Worm (Caenorhabditis elegans) whole organism, L4 larva: ENCODE measurements around the gene kqt-2.
A peak's percentile ranks its signal among the peaks of the same experiment; 100 is the strongest.

Source experiments
- F10B5.3 ChIP-seq: sonication (generic microtip); optimal IDR thresholded peaks from 2 replicates; lab custom pipeline; 2016; ENCODE audit warnings: mild to moderate bottlenecking, missing genetic modification characterization, missing compliant biosample characterization
- F37D6.2 ChIP-seq: sonication (generic microtip); optimal IDR thresholded peaks from 2 replicates; lab custom pipeline; 2016; ENCODE audit warnings: mild to moderate bottlenecking, missing genetic modification characterization, missing compliant biosample characterization
- F49E8.2 ChIP-seq: sonication (generic microtip); optimal IDR thresholded peaks from 2 replicates; lab custom pipeline; 2016; ENCODE audit warnings: missing compliant biosample characterization, mild to moderate bottlenecking, missing genetic modification characterization, borderline replicate concordance
- R02D3.7 ChIP-seq: fragments of 150-350 bp; sonication (generic microtip); optimal IDR thresholded peaks from 3 replicates; lab custom pipeline; 2014; ENCODE audit warnings: missing biosample characterization, missing genetic modification characterization
- Y105C5A.15 ChIP-seq: fragments of 200-800 bp; sonication (Bioruptor generic); IDR thresholded peaks from 2 replicates; pipeline ENCODE4 v1.3.6; 2022; ENCODE audit warnings: missing genetic modification characterization, missing compliant biosample characterization
- ZK546.5 ChIP-seq, 2 experiments: sonication (generic microtip); optimal IDR thresholded peaks; 2 replicates each; lab custom pipeline; 2017; ENCODE audit warnings: missing biosample characterization in 2 of 2, missing genetic modification characterization in 2 of 2
- aha-1 ChIP-seq: fragments of 150-350 bp; peaks from one replicate; lab custom pipeline; 2014; ENCODE audit warnings: missing biosample characterization, missing genetic modification characterization
- aly-2 ChIP-seq: sonication (generic microtip); optimal IDR thresholded peaks from 2 replicates; lab custom pipeline; 2018; ENCODE audit warnings: missing biosample characterization, missing genetic modification characterization
- ceh-20 ChIP-seq: fragments of 200-800 bp; sonication (Bioruptor generic); IDR thresholded peaks from 2 replicates; pipeline ENCODE4 v1.3.6; 2022; ENCODE audit warnings: missing genetic modification reagents, missing genetic modification characterization, missing compliant biosample characterization
- ceh-44 ChIP-seq: fragments of 200-800 bp; sonication (Bioruptor generic); IDR thresholded peaks from 2 replicates; pipeline ENCODE4 v1.3.6; 2022; ENCODE audit warnings: missing genetic modification reagents, missing genetic modification characterization, missing compliant biosample characterization
- cey-2 ChIP-seq: sonication (generic microtip); optimal IDR thresholded peaks from 3 replicates; lab custom pipeline; 2017; ENCODE audit warnings: missing genetic modification characterization, mild to moderate bottlenecking, missing compliant biosample characterization, antibody characterized with exemption, borderline replicate concordance; ENCODE audit not compliant: insufficient read depth
- daf-16 ChIP-seq, 3 experiments: sonication (generic microtip); optimal IDR thresholded peaks; 2 replicates each; lab custom pipeline; 2016 to 2017; ENCODE audit warnings: missing genetic modification characterization in 3 of 3, missing genetic modification reagents in 3 of 3, mild to moderate bottlenecking in 2 of 3, missing compliant biosample characterization in 2 of 3, missing biosample characterization in 1 of 3, moderate library complexity in 1 of 3
- duxl-1 ChIP-seq: sonication (generic microtip); optimal IDR thresholded peaks from 2 replicates; lab custom pipeline; 2016; ENCODE audit warnings: mild to moderate bottlenecking, missing genetic modification characterization, moderate library complexity, missing compliant biosample characterization; ENCODE audit not compliant: poor library complexity
- dve-1 ChIP-seq: sonication (generic microtip); optimal IDR thresholded peaks from 2 replicates; lab custom pipeline; 2017; ENCODE audit warnings: antibody characterized with exemption, mild to moderate bottlenecking, missing genetic modification characterization, missing compliant biosample characterization; ENCODE audit not compliant: insufficient read depth
- fkh-10 ChIP-seq: fragments of 150-350 bp; optimal IDR thresholded peaks from 2 replicates; lab custom pipeline; 2014; ENCODE audit warnings: missing biosample characterization, missing genetic modification reagents, missing genetic modification characterization
- hlh-30 ChIP-seq: sonication (generic microtip); optimal IDR thresholded peaks from 2 replicates; lab custom pipeline; 2017; ENCODE audit warnings: antibody characterized with exemption, mild to moderate bottlenecking, missing genetic modification characterization, missing compliant biosample characterization; ENCODE audit not compliant: insufficient read depth
- hmg-1.1 ChIP-seq: fragments of 200-800 bp; sonication (Bioruptor generic); IDR thresholded peaks from 2 replicates; pipeline ENCODE4 v1.3.6; 2022; ENCODE audit warnings: missing genetic modification reagents, missing genetic modification characterization, missing compliant biosample characterization
- lin-38 ChIP-seq: fragments of 200-800 bp; sonication (Bioruptor generic); IDR thresholded peaks from 2 replicates; pipeline ENCODE4 v1.3.6; 2022; ENCODE audit warnings: missing genetic modification reagents, missing genetic modification characterization, missing compliant biosample characterization
- mdl-1 ChIP-seq, 2 experiments: fragments of 150-350 bp in 1 of 2; sonication (generic microtip) in 1 of 2; optimal IDR thresholded peaks; 2 replicates each; lab custom pipeline; 2014 to 2017; ENCODE audit warnings: missing biosample characterization in 2 of 2, missing genetic modification characterization in 2 of 2
- mdt-29 ChIP-seq: fragments of 200-800 bp; sonication (Bioruptor generic); IDR thresholded peaks from 2 replicates; pipeline ENCODE4 v1.3.6; 2022; ENCODE audit warnings: missing genetic modification reagents, missing genetic modification characterization, missing compliant biosample characterization
- mep-1 ChIP-seq: fragments of 150-350 bp; sonication (generic microtip); optimal IDR thresholded peaks from 3 replicates; lab custom pipeline; 2014; ENCODE audit warnings: missing biosample characterization, missing genetic modification characterization
- mes-2 ChIP-seq: sonication (generic microtip); optimal IDR thresholded peaks from 2 replicates; lab custom pipeline; 2016; ENCODE audit warnings: missing genotype, mild to moderate bottlenecking, missing genetic modification characterization, missing compliant biosample characterization; ENCODE audit not compliant: poor library complexity, severe bottlenecking
- mxl-3 ChIP-seq: fragments of 200-800 bp; sonication (Bioruptor generic); optimal IDR thresholded peaks from 2 replicates; lab custom pipeline; 2018; ENCODE audit warnings: mild to moderate bottlenecking, missing genetic modification characterization, missing compliant biosample characterization
- nhr-10 ChIP-seq: fragments of 150-350 bp; optimal IDR thresholded peaks from 2 replicates; lab custom pipeline; 2014; ENCODE audit warnings: missing biosample characterization, missing genetic modification characterization
- nhr-11 ChIP-seq: fragments of 150-350 bp; optimal IDR thresholded peaks from 2 replicates; lab custom pipeline; 2014; ENCODE audit warnings: missing biosample characterization, missing genetic modification characterization
- nhr-237 ChIP-seq: sonication (generic microtip); optimal IDR thresholded peaks from 2 replicates; lab custom pipeline; 2017; ENCODE audit warnings: missing biosample characterization, missing genetic modification characterization
- nhr-42 ChIP-seq: fragments of 200-800 bp; sonication (Bioruptor generic); IDR thresholded peaks from 2 replicates; pipeline ENCODE4 v1.3.6; 2022; ENCODE audit warnings: missing genetic modification characterization, missing compliant biosample characterization
- nhr-6 ChIP-seq: fragments of 150-350 bp; optimal IDR thresholded peaks from 2 replicates; lab custom pipeline; 2014; ENCODE audit warnings: missing biosample characterization, missing genetic modification characterization
- nhr-76 ChIP-seq: fragments of 150-350 bp; optimal IDR thresholded peaks from 2 replicates; lab custom pipeline; 2014; ENCODE audit warnings: missing biosample characterization, missing genetic modification characterization
- nhr-77 ChIP-seq: fragments of 150-350 bp; optimal IDR thresholded peaks from 2 replicates; lab custom pipeline; 2014; ENCODE audit warnings: missing biosample characterization, missing genetic modification characterization
- pha-4 ChIP-seq, 2 experiments: fragments of 150-350 bp in 1 of 2; fragments of 200-800 bp in 1 of 2; sonication (Bioruptor generic) in 1 of 2; IDR thresholded peaks in 1 of 2; optimal IDR thresholded peaks in 1 of 2; 2 replicates each; pipeline versions ENCODE4 v1.3.6 to Lab custom; 2014 to 2022; ENCODE audit warnings: missing genetic modification characterization in 2 of 2, missing genetic modification reagents in 2 of 2, missing biosample characterization in 1 of 2, missing compliant biosample characterization in 1 of 2
- php-3 ChIP-seq: fragments of 200-800 bp; sonication (Bioruptor generic); IDR thresholded peaks from 2 replicates; pipeline ENCODE4 v1.3.6; 2022; ENCODE audit warnings: missing genetic modification reagents, missing genetic modification characterization, missing compliant biosample characterization
- pqm-1 ChIP-seq: sonication (generic microtip); optimal IDR thresholded peaks from 2 replicates; lab custom pipeline; 2017; ENCODE audit warnings: missing biosample characterization, missing genetic modification characterization
- rbr-2 ChIP-seq: sonication (generic microtip); optimal IDR thresholded peaks from 2 replicates; lab custom pipeline; 2016; ENCODE audit warnings: missing genotype, missing genetic modification characterization, missing compliant biosample characterization
- saeg-2 ChIP-seq: fragments of 200-800 bp; sonication (Bioruptor generic); IDR thresholded peaks from 2 replicates; pipeline ENCODE4 v1.3.6; 2022; ENCODE audit warnings: missing genetic modification reagents, missing genetic modification characterization, missing compliant biosample characterization
- set-16 ChIP-seq: fragments of 200-800 bp; sonication (Bioruptor generic); IDR thresholded peaks from 2 replicates; pipeline ENCODE4 v1.3.6; 2022; ENCODE audit warnings: missing genetic modification reagents, missing genetic modification characterization, missing compliant biosample characterization
- snpc-4 ChIP-seq: fragments of 150-350 bp; optimal IDR thresholded peaks from 2 replicates; lab custom pipeline; 2014; ENCODE audit warnings: missing biosample characterization, missing genetic modification characterization
- tag-97 ChIP-seq: fragments of 200-800 bp; sonication (Bioruptor generic); IDR thresholded peaks from 2 replicates; pipeline ENCODE4 v1.3.6; 2022; ENCODE audit warnings: missing genetic modification characterization, missing compliant biosample characterization
- tra-1 ChIP-seq: fragments of 200-800 bp; sonication (Bioruptor generic); IDR thresholded peaks from 2 replicates; pipeline ENCODE4 v1.3.6; 2022; ENCODE audit warnings: missing genetic modification reagents, missing genetic modification characterization, missing compliant biosample characterization
- unc-39 ChIP-seq: sonication (generic microtip); optimal IDR thresholded peaks from 2 replicates; lab custom pipeline; 2017; ENCODE audit warnings: missing biosample characterization, missing genetic modification characterization
- vab-7 ChIP-seq: fragments of 200-800 bp; sonication (Bioruptor generic); IDR thresholded peaks from 2 replicates; pipeline ENCODE4 v1.3.6; 2022; ENCODE audit warnings: missing genetic modification reagents, missing genetic modification characterization, missing compliant biosample characterization
- zfp-3 ChIP-seq: fragments of 200-800 bp; sonication (Bioruptor generic); conservative IDR thresholded peaks from 2 replicates; pipeline ENCODE4 v1.3.6; 2022; ENCODE audit warnings: missing genetic modification reagents, missing genetic modification characterization, missing compliant biosample characterization
- ztf-11 ChIP-seq: fragments of 150-350 bp; optimal IDR thresholded peaks from 2 replicates; lab custom pipeline; 2014; ENCODE audit warnings: missing biosample characterization, missing genetic modification characterization
- ztf-7 ChIP-seq: fragments of 150-350 bp; optimal IDR thresholded peaks from 2 replicates; lab custom pipeline; 2014; ENCODE audit warnings: missing biosample characterization, missing genetic modification characterization

The kqt-2 gene

ce11 chrX:8235994-8236393 lies 10.2 kb downstream of the kqt-2 start, which contains the start of gene M60.4 (continued):
- TF ChIP-seq snpc-4 (tag; lab: Kevin White, UChicago) = no peak
- TF ChIP-seq aly-2 (tag; lab: Kevin White, UChicago) = no peak
- no peak for TF ChIP-seq Y105C5A.15 (GFP tag; lab: Robert Waterston, UW)
- TF ChIP-seq daf-16 (GFP tag; optimal IDR thresholded peaks at IDR 0.05; lab: Kevin White, UChicago) = peak in 1 of 2 experiments; percentile 94
- peak; percentile 48 for TF ChIP-seq daf-16 (tag; optimal IDR thresholded peaks at IDR 0.05; lab: Kevin White, UChicago)
- no peak for TF ChIP-seq F49E8.2 (tag; lab: Kevin White, UChicago)
- TF ChIP-seq cey-2 (tag; lab: Kevin White, UChicago) = no peak
- TF ChIP-seq saeg-2 (GFP tag; lab: Robert Waterston, UW) = no peak
- no peak for TF ChIP-seq nhr-6 (tag; lab: Kevin White, UChicago)
- peak; percentile 70 for TF ChIP-seq tra-1
- TF ChIP-seq ceh-20 = peak; percentile 55; the same call in 1 of the 2 replicates
- TF ChIP-seq zfp-3 (GFP tag; lab: Robert Waterston, UW) = no peak
- no peak for TF ChIP-seq F10B5.3 (tag; lab: Kevin White, UChicago)
- TF ChIP-seq ZK546.5 (tag; optimal IDR thresholded peaks at IDR 0.05; lab: Kevin White, UChicago) = no peak
- TF ChIP-seq mes-2 = peak; percentile 17
- TF ChIP-seq nhr-77 (tag; lab: Kevin White, UChicago) = no peak
- TF ChIP-seq mep-1 = peak; percentile 45
- TF ChIP-seq nhr-237 (tag; lab: Kevin White, UChicago) = no peak
- TF ChIP-seq pha-4 (GFP tag; IDR thresholded peaks at IDR 0.05; lab: Robert Waterston, UW) = no peak
- no peak for TF ChIP-seq pha-4 (tag; optimal IDR thresholded peaks at IDR 0.05; lab: Kevin White, UChicago)
- TF ChIP-seq R02D3.7 (tag; lab: Kevin White, UChicago) = no peak
- no peak for TF ChIP-seq vab-7
- TF ChIP-seq hlh-30 (tag; lab: Kevin White, UChicago) = peak; percentile 95
- TF ChIP-seq hmg-1.1 (GFP tag; lab: Robert Waterston, UW) = peak; percentile 47
- TF ChIP-seq ztf-7 (tag; lab: Kevin White, UChicago) = no peak
- no peak for TF ChIP-seq tag-97 (GFP tag; lab: Robert Waterston, UW)
- no peak for TF ChIP-seq lin-38 (GFP tag; lab: Robert Waterston, UW)
- no peak for TF ChIP-seq ztf-11 (tag; lab: Kevin White, UChicago)
- TF ChIP-seq aha-1 (tag; lab: Kevin White, UChicago) = peak; percentile 78
- TF ChIP-seq pqm-1 (tag; lab: Kevin White, UChicago) = no peak
- TF ChIP-seq nhr-76 (tag; lab: Kevin White, UChicago) = no peak
- TF ChIP-seq dve-1 (tag; lab: Kevin White, UChicago) = peak; percentile 43
- TF ChIP-seq ceh-44 (GFP tag; lab: Robert Waterston, UW) = no peak
- TF ChIP-seq nhr-42 = no peak
- TF ChIP-seq duxl-1 (tag; lab: Kevin White, UChicago) = no peak
- no peak for TF ChIP-seq php-3 (GFP tag; lab: Robert Waterston, UW)
- no peak for TF ChIP-seq set-16 (GFP tag; lab: Robert Waterston, UW)
- TF ChIP-seq F37D6.2 (tag; lab: Kevin White, UChicago) = no peak
- TF ChIP-seq rbr-2 = no peak
- peak; percentile 11 for TF ChIP-seq nhr-11 (tag; lab: Kevin White, UChicago)
- TF ChIP-seq mxl-3 (GFP tag; lab: Kevin White, UChicago) = peak; percentile 57
- no peak for TF ChIP-seq mdt-29
- TF ChIP-seq mdl-1 (tag; optimal IDR thresholded peaks at IDR 0.05; lab: Kevin White, UChicago) = peak; percentile 63 to 80
- TF ChIP-seq nhr-10 (tag; lab: Kevin White, UChicago) = no peak
- TF ChIP-seq unc-39 = no peak
- TF ChIP-seq fkh-10 (GFP tag; lab: Kevin White, UChicago) = no peak
- TF ChIP-seq, all 104 proteins: peak for 19
